Worm (Caenorhabditis elegans): Measurements from ENCODE around the gene msp-142.

msp-142 gene

ce11 chrII:5772547-5773142 lies 25.1 kb upstream of the msp-142 start (continued):
- TF ChIP-seq nhr-11 (tag; optimal IDR thresholded peaks at IDR 0.05) (no peak), ttx-3 (tag; optimal IDR thresholded peaks at IDR 0.05) (peak; percentile 36), ceh-30 (tag; optimal IDR thresholded peaks at IDR 0.05) (no peak), syd-9 (tag; optimal IDR thresholded peaks at IDR 0.05) (peak; percentile 35), gmeb-2 (tag; optimal IDR thresholded peaks at IDR 0.05) (no peak), che-1 (tag; optimal IDR thresholded peaks at IDR 0.05) (peak; percentile 70), T23F11.4 (GFP tag; optimal IDR thresholded peaks at IDR 0.05) (peak; percentile 51), pha-2 (tag; optimal IDR thresholded peaks at IDR 0.05) (no peak), K09A11.1 (tag; optimal IDR thresholded peaks at IDR 0.05; ENCODE audit: insufficient read depth) (no peak), ceh-45 (GFP tag; IDR thresholded peaks at IDR 0.05) (0 out of 2 replicates have a peak, but pooled peaks have one; percentile 20), ets-4 (tag; optimal IDR thresholded peaks at IDR 0.05) (no peak), ceh-34 (tag; optimal IDR thresholded peaks at IDR 0.05) (peak; percentile 31), mec-3 (tag; optimal IDR thresholded peaks at IDR 0.05; ENCODE audit: borderline replicate concordance) (no peak), nhr-232 (tag; optimal IDR thresholded peaks at IDR 0.05) (peak; percentile 44), dmd-4 (tag; optimal IDR thresholded peaks at IDR 0.05; ENCODE audit: borderline replicate concordance) (no peak), madf-2 (tag; optimal IDR thresholded peaks at IDR 0.05) (peak; percentile 47), pha-4 (tag; optimal IDR thresholded peaks at IDR 0.05) (no peak), ztf-16 (tag; optimal IDR thresholded peaks at IDR 0.05) (peak; percentile 28), odd-2 (tag; optimal IDR thresholded peaks at IDR 0.05) (no peak), pag-3 (tag; optimal IDR thresholded peaks at IDR 0.05; ENCODE audit: borderline replicate concordance) (no peak), unc-86 (tag; optimal IDR thresholded peaks at IDR 0.05) (no peak), pax-1 (tag; optimal IDR thresholded peaks at IDR 0.05) (no peak), rnt-1 (tag; optimal IDR thresholded peaks at IDR 0.05) (no peak), ceh-31 (tag; optimal IDR thresholded peaks at IDR 0.05) (peak; percentile 52), nfya-1 (tag; optimal IDR thresholded peaks at IDR 0.05) (peak; percentile 23)

- TF ChIP-seq elt-2 (tag; optimal IDR thresholded peaks at IDR 0.05) (no peak), gmeb-2 (tag; optimal IDR thresholded peaks at IDR 0.05) (no peak), ceh-19 (GFP tag; optimal IDR thresholded peaks at IDR 0.05) (no peak), ceh-2 (tag; optimal IDR thresholded peaks at IDR 0.05) (no peak), elt-4 (tag; optimal IDR thresholded peaks at IDR 0.05) (no peak)
Observed at ce11 chrII:5774120-5774519, 23.6 kb upstream of the msp-142 start, which contains the start of the genes dmd-5 and F10C1.1. Gene dmd-5, minus strand, starts transcription at chrII:5774220. Gene F10C1.1, plus strand, starts transcription at chrII:5774229.

DNA sequence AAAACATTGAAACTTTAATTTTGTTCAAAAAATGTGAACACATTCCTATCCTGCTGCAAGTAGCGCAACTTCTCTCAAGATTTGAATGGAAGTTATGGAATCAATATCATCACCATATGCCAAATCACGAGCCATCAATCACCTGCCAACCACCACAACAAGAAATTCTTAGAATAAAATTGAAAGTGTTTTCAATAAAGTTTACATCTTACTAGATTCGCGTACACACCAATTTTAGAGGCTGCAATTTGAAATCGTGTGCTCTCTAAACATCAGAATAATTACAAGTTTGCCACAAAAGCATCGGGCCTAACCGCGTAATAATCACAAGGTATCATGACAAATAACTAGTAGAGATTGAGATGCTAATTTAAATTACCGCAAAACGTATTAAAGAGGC lies 22.8 kb upstream of the msp-142 start:
- TF ChIP-seq hlh-8 (tag; optimal IDR thresholded peaks at IDR 0.05) (no peak), tbx-7 (tag; optimal IDR thresholded peaks at IDR 0.05) (no peak), unc-42 (tag; optimal IDR thresholded peaks at IDR 0.05) (no peak), ceh-14 (tag; optimal IDR thresholded peaks at IDR 0.05) (no peak)

ce11 chrII:5777372-5777771 lies 20.4 kb upstream of the msp-142 start:
- TF ChIP-seq Y22D7AL.16 (tag; optimal IDR thresholded peaks at IDR 0.05): no peak
- TF ChIP-seq elt-4 (tag; optimal IDR thresholded peaks at IDR 0.05): no peak
- TF ChIP-seq T23F11.4 (GFP tag; optimal IDR thresholded peaks at IDR 0.05): no peak
- no peak for TF ChIP-seq pros-1 (tag; optimal IDR thresholded peaks at IDR 0.05)
- no peak for TF ChIP-seq ztf-16 (tag; optimal IDR thresholded peaks at IDR 0.05)
- TF ChIP-seq C08G9.2 (tag; optimal IDR thresholded peaks at IDR 0.05): no peak
- TF ChIP-seq ceh-34 (tag; optimal IDR thresholded peaks at IDR 0.05): no peak
- no peak for TF ChIP-seq pha-4 (tag; optimal IDR thresholded peaks at IDR 0.05)
- TF ChIP-seq hlh-15 (tag; optimal IDR thresholded peaks at IDR 0.05): no peak
- no peak for TF ChIP-seq ets-4 (tag; optimal IDR thresholded peaks at IDR 0.05)
- no peak for TF ChIP-seq hlh-8 (tag; optimal IDR thresholded peaks at IDR 0.05)
- TF ChIP-seq ceh-24 (tag; optimal IDR thresholded peaks at IDR 0.05): no peak
- no peak for TF ChIP-seq syd-9 (tag; optimal IDR thresholded peaks at IDR 0.05)
- TF ChIP-seq eyg-1 (tag; optimal IDR thresholded peaks at IDR 0.05): no peak
- no peak for TF ChIP-seq unc-42 (tag; optimal IDR thresholded peaks at IDR 0.05)
- no peak for TF ChIP-seq pha-2 (tag; optimal IDR thresholded peaks at IDR 0.05)
- TF ChIP-seq zip-5 (tag; optimal IDR thresholded peaks at IDR 0.05): no peak
- no peak for TF ChIP-seq odd-2 (tag; optimal IDR thresholded peaks at IDR 0.05)

Data from whole organism, late embryonic.